Worm (Caenorhabditis elegans) whole organism, L4/young adult: ENCODE results near the gene C46C2.5.

Source experiments
- W03F9.2 ChIP-seq: fragments of 150-350 bp; optimal IDR thresholded peaks from 2 replicates; lab custom pipeline; 2014; ENCODE audit warnings: missing biosample characterization, missing genetic modification characterization
- dao-5 ChIP-seq: sonication (generic microtip); optimal IDR thresholded peaks from 2 replicates; lab custom pipeline; 2016; ENCODE audit warnings: missing genotype, missing genetic modification characterization, moderate library complexity, missing compliant biosample characterization
- him-1 ChIP-seq: sonication (generic microtip); optimal IDR thresholded peaks from 2 replicates; lab custom pipeline; 2016; ENCODE audit warnings: missing genotype, missing genetic modification reagents, missing genetic modification characterization, missing compliant biosample characterization

- no peak for TF ChIP-seq him-1 (tag; lab: Kevin White, UChicago)
- TF ChIP-seq dao-5 (tag; lab: Kevin White, UChicago), result no peak
- no peak for TF ChIP-seq W03F9.2 (tag; lab: Kevin White, UChicago)
Observed at ce11 chrIV:9144405-9144804, 48.0 kb downstream of the C46C2.5 start, which contains the start of gene flp-1.
